Worm (Caenorhabditis elegans) whole organism, midembryonic: ENCODE measurements around the gene F59B2.3.
"Not testable (repeated sequence)": the region's sequence is repeated elsewhere in the genome, so short reads cannot be mapped to it uniquely, and the experiment has no call there.

Experiments
- T22C8.4 ChIP-seq: fragments of 200-800 bp; sonication (Bioruptor generic); IDR thresholded peaks from 2 replicates; pipeline ENCODE4 v1.3.6; 2022; ENCODE audit warnings: missing genetic modification characterization, missing compliant biosample characterization
- cog-1 ChIP-seq: sonication (generic microtip); optimal IDR thresholded peaks from 2 replicates; lab custom pipeline; 2016; ENCODE audit warnings: missing genetic modification characterization, missing compliant biosample characterization
- flt-1 ChIP-seq: fragments of 200-800 bp; sonication (Bioruptor generic); IDR thresholded peaks from 2 replicates; pipeline ENCODE4 v1.3.6; 2022; ENCODE audit warnings: missing genetic modification characterization, missing compliant biosample characterization
- klf-2 ChIP-seq: fragments of 200-800 bp; sonication (Bioruptor generic); conservative IDR thresholded peaks from 2 replicates; pipeline ENCODE4 v1.3.6; 2022; ENCODE audit warnings: missing genetic modification reagents, missing genetic modification characterization, missing compliant biosample characterization
- med-1 ChIP-seq: sonication (generic microtip); optimal IDR thresholded peaks from 2 replicates; lab custom pipeline; 2017; ENCODE audit warnings: missing genetic modification characterization, mild to moderate bottlenecking, missing compliant biosample characterization, antibody characterized with exemption, missing genetic modification reagents; ENCODE audit not compliant: insufficient read depth
- ref-1 ChIP-seq: fragments of 200-800 bp; sonication (Bioruptor generic); conservative IDR thresholded peaks from 2 replicates; pipeline ENCODE4 v1.3.6; 2022; ENCODE audit warnings: missing genetic modification reagents, missing genetic modification characterization, missing compliant biosample characterization
- tab-1 ChIP-seq: fragments of 200-800 bp; sonication (Bioruptor generic); IDR thresholded peaks from 2 replicates; pipeline ENCODE4 v1.3.6; 2022; ENCODE audit warnings: missing genetic modification characterization, missing compliant biosample characterization
- ztf-23 ChIP-seq: fragments of 200-800 bp; sonication (Bioruptor generic); IDR thresholded peaks from 2 replicates; pipeline ENCODE4 v1.3.6; 2022; ENCODE audit warnings: missing genetic modification reagents, missing genetic modification characterization, missing compliant biosample characterization
- ztf-29 ChIP-seq: fragments of 200-800 bp; sonication (Bioruptor generic); IDR thresholded peaks from 2 replicates; pipeline ENCODE4 v1.3.6; 2022; ENCODE audit warnings: missing genetic modification reagents, missing genetic modification characterization, missing compliant biosample characterization

F59B2.3 gene

ce11 chrIII:9022535-9022934, 23.0 kb upstream of the F59B2.3 start, which contains the start of gene F59B2.14:
Gene F59B2.14 (minus strand): TSS chrIII:9022635.
- no peak for TF ChIP-seq tab-1
- no peak for TF ChIP-seq klf-2 (GFP tag; lab: Robert Waterston, UW)
- no peak for TF ChIP-seq ref-1 (GFP tag; lab: Robert Waterston, UW)

ce11 chrIII:9017181-9017651, 17.6 kb upstream of the F59B2.3 start, which contains the start of gene F59B2.12:
Gene F59B2.12 (plus strand): TSS chrIII:9017601.
- TF ChIP-seq ztf-23 (GFP tag; lab: Robert Waterston, UW), result no peak
- no peak for TF ChIP-seq cog-1 (tag; lab: Kevin White, UChicago)
- no peak for TF ChIP-seq tab-1
- no peak for TF ChIP-seq klf-2 (GFP tag; lab: Robert Waterston, UW)

- no peak for TF ChIP-seq cog-1 (tag; lab: Kevin White, UChicago)
- TF ChIP-seq flt-1, result no peak
- no peak for TF ChIP-seq ztf-23 (GFP tag; lab: Robert Waterston, UW)
- no peak for TF ChIP-seq ref-1 (GFP tag; lab: Robert Waterston, UW)
- TF ChIP-seq T22C8.4, result no peak
- no peak for TF ChIP-seq med-1 (GFP tag; lab: Kevin White, UChicago)
- TF ChIP-seq ztf-29 (GFP tag; lab: Robert Waterston, UW), result no peak
- TF ChIP-seq klf-2 (GFP tag; lab: Robert Waterston, UW), result no peak
Measured at ce11 chrIII:9012309-9012708, 12.7 kb upstream of the F59B2.3 start, which contains the start of gene F59B2.9. Gene F59B2.9 (minus strand): TSS chrIII:9012409.

ce11 chrIII:9010047-9010446, 10.5 kb upstream of the F59B2.3 start, which contains the start of gene F59B2.8:
Gene F59B2.8 (minus strand): TSS chrIII:9010197.
- no peak for TF ChIP-seq tab-1
- TF ChIP-seq flt-1, result 0 out of 2 replicates have a peak, but pooled peaks have one; percentile 54
- no peak for TF ChIP-seq T22C8.4
- TF ChIP-seq ztf-23 (GFP tag; lab: Robert Waterston, UW), result no peak
- no peak for TF ChIP-seq klf-2 (GFP tag; lab: Robert Waterston, UW)
- no peak for TF ChIP-seq cog-1 (tag; lab: Kevin White, UChicago)
- no peak for TF ChIP-seq ref-1 (GFP tag; lab: Robert Waterston, UW)
- peak; percentile 23; the same call in 1 of the 2 replicates for TF ChIP-seq ztf-29 (GFP tag; lab: Robert Waterston, UW)
- no peak for TF ChIP-seq med-1 (GFP tag; lab: Kevin White, UChicago)

ce11 chrIII:9007183-9007582, 7.6 kb upstream of the F59B2.3 start:
- TF ChIP-seq ztf-29 (GFP tag; lab: Robert Waterston, UW) (no peak), cog-1 (tag; lab: Kevin White, UChicago) (peak; percentile 20), ref-1 (GFP tag; lab: Robert Waterston, UW) (no peak), ztf-23 (GFP tag; lab: Robert Waterston, UW) (no peak), tab-1 (0 out of 2 replicates have a peak, but pooled peaks have one; percentile 7)

ce11 chrIII:9005905-9006372, 6.4 kb upstream of the F59B2.3 start, which contains the start of gene rab-6.1:
Gene rab-6.1 (minus strand): TSS chrIII:9005955.
- TF ChIP-seq ref-1 (GFP tag; lab: Robert Waterston, UW); tab-1; T22C8.4: not testable (repeated sequence)

ce11 chrIII:9004658-9005057, 5.1 kb upstream of the F59B2.3 start:
- TF ChIP-seq T22C8.4 (no peak), ztf-29 (GFP tag; lab: Robert Waterston, UW) (no peak), med-1 (GFP tag; lab: Kevin White, UChicago) (no peak), cog-1 (tag; lab: Kevin White, UChicago) (no peak), flt-1 (no peak), ztf-23 (GFP tag; lab: Robert Waterston, UW) (no peak), klf-2 (GFP tag; lab: Robert Waterston, UW) (no peak)

ce11 chrIII:9002545-9002944, 3.0 kb upstream of the F59B2.3 start, which contains the start of the genes F59B2.15 and zif-1:
Gene F59B2.15 (minus strand): TSS chrIII:9002645.
Gene zif-1 (plus strand): TSS chrIII:9002779.
- TF ChIP-seq T22C8.4 (no peak), ref-1 (GFP tag; lab: Robert Waterston, UW) (no peak), med-1 (GFP tag; lab: Kevin White, UChicago) (no peak)

- TF ChIP-seq klf-2 (GFP tag; lab: Robert Waterston, UW) (no peak), ztf-23 (GFP tag; lab: Robert Waterston, UW) (no peak), ref-1 (GFP tag; lab: Robert Waterston, UW) (no peak), flt-1 (no peak), tab-1 (no peak)
Measured at ce11 chrIII:9001899-9002298, 2.3 kb upstream of the F59B2.3 start, which contains the start of gene rpn-6.2. Gene rpn-6.2 (minus strand): TSS chrIII:9001999.

ce11 chrIII:9001491-9001890, 1.9 kb upstream of the F59B2.3 start:
- no peak for TF ChIP-seq klf-2 (GFP tag; lab: Robert Waterston, UW)
- 0 out of 2 replicates have a peak, but pooled peaks have one; percentile 6 for TF ChIP-seq ztf-23 (GFP tag; lab: Robert Waterston, UW)

ce11 chrIII:8998884-8999283, 682 bp downstream of the F59B2.3 start:
- TF ChIP-seq med-1 (GFP tag; lab: Kevin White, UChicago) (no peak), ref-1 (GFP tag; lab: Robert Waterston, UW) (no peak), klf-2 (GFP tag; lab: Robert Waterston, UW) (no peak), T22C8.4 (no peak), ztf-23 (GFP tag; lab: Robert Waterston, UW) (no peak), cog-1 (tag; lab: Kevin White, UChicago) (no peak)
